Worm (Caenorhabditis elegans) whole organism, young adult: ENCODE data around the gene T28D6.3.

ENCODE experiments used
- B0336.3 ChIP-seq: fragments of 200-800 bp; sonication (Bioruptor generic); IDR thresholded peaks from 2 replicates; pipeline ENCODE4 v1.3.6; 2022; ENCODE audit warnings: missing genetic modification characterization, missing compliant biosample characterization
- T07F8.4 ChIP-seq: sonication (generic microtip); optimal IDR thresholded peaks from 2 replicates; lab custom pipeline; 2016; ENCODE audit warnings: mild to moderate bottlenecking, missing genetic modification characterization, moderate library complexity, missing compliant biosample characterization
- Y53F4B.3 ChIP-seq: fragments of 200-800 bp; sonication (Bioruptor generic); IDR thresholded peaks from 2 replicates; pipeline ENCODE4 v1.3.6; 2022; ENCODE audit warnings: missing genetic modification reagents, missing genetic modification characterization, missing compliant biosample characterization
- Y56A3A.18 ChIP-seq: fragments of 200-800 bp; sonication (Bioruptor generic); IDR thresholded peaks from 2 replicates; pipeline ENCODE4 v1.3.6; 2022; ENCODE audit warnings: missing genetic modification reagents, missing genetic modification characterization, missing compliant biosample characterization
- Y79H2A.3 ChIP-seq: fragments of 200-800 bp; sonication (Bioruptor generic); conservative IDR thresholded peaks from 2 replicates; pipeline ENCODE4 v1.3.6; 2022; ENCODE audit warnings: missing genetic modification reagents, missing genetic modification characterization, missing compliant biosample characterization
- ZK185.1 ChIP-seq: sonication (generic microtip); optimal IDR thresholded peaks from 2 replicates; lab custom pipeline; 2016; ENCODE audit warnings: mild to moderate bottlenecking, missing genetic modification characterization, missing compliant biosample characterization; ENCODE audit not compliant: poor library complexity, severe bottlenecking
- akir-1 ChIP-seq: fragments of 200-800 bp; sonication (Bioruptor generic); optimal IDR thresholded peaks from 2 replicates; lab custom pipeline; 2018; ENCODE audit warnings: mild to moderate bottlenecking, missing genetic modification characterization, moderate library complexity, missing compliant biosample characterization
- ama-1 ChIP-seq, 3 experiments: fragments of 150-350 bp in 1 of 3; sonication (generic microtip) in 2 of 3; optimal IDR thresholded peaks; 2 replicates each; lab custom pipeline; 2014 to 2018; ENCODE audit warnings: missing biosample characterization in 2 of 3, missing genetic modification characterization in 2 of 3, missing genetic modification reagents in 2 of 3
- aptf-2 ChIP-seq: fragments of 200-800 bp; sonication (Bioruptor generic); conservative IDR thresholded peaks from 2 replicates; pipeline ENCODE4 v1.3.6; 2022; ENCODE audit warnings: missing genetic modification reagents, missing genetic modification characterization, missing compliant biosample characterization
- atf-7 ChIP-seq: sonication (generic microtip); optimal IDR thresholded peaks from 2 replicates; lab custom pipeline; 2017; ENCODE audit warnings: mild to moderate bottlenecking, missing genetic modification characterization, missing compliant biosample characterization
- athp-1 ChIP-seq: sonication (generic microtip); optimal IDR thresholded peaks from 2 replicates; lab custom pipeline; 2017; ENCODE audit warnings: mild to moderate bottlenecking, missing genetic modification characterization, missing compliant biosample characterization
- ceh-100 ChIP-seq: fragments of 200-800 bp; sonication (Bioruptor generic); IDR thresholded peaks from 2 replicates; pipeline ENCODE4 v1.3.6; 2022; ENCODE audit warnings: missing genetic modification reagents, missing genetic modification characterization, missing compliant biosample characterization
- ceh-40 ChIP-seq: fragments of 200-800 bp; sonication (Bioruptor generic); IDR thresholded peaks from 2 replicates; pipeline ENCODE4 v1.3.6; 2022; ENCODE audit warnings: missing genetic modification characterization, missing compliant biosample characterization
- ceh-91 ChIP-seq: fragments of 200-800 bp; sonication (Bioruptor generic); IDR thresholded peaks from 2 replicates; pipeline ENCODE4 v1.3.6; 2022; ENCODE audit warnings: missing genetic modification reagents, missing genetic modification characterization, missing compliant biosample characterization
- dpff-1 ChIP-seq: sonication (generic microtip); optimal IDR thresholded peaks from 2 replicates; lab custom pipeline; 2017; ENCODE audit warnings: mild to moderate bottlenecking, missing genetic modification characterization, missing compliant biosample characterization
- dpl-1 ChIP-seq: fragments of 150-350 bp; optimal IDR thresholded peaks from 2 replicates; lab custom pipeline; 2014; ENCODE audit warnings: missing biosample characterization, missing genetic modification reagents, missing genetic modification characterization
- ekl-4 ChIP-seq: fragments of 200-800 bp; sonication (Bioruptor generic); IDR thresholded peaks from 2 replicates; pipeline ENCODE4 v1.3.6; 2022; ENCODE audit warnings: missing genetic modification reagents, missing genetic modification characterization, missing compliant biosample characterization
- ets-4 ChIP-seq: fragments of 200-800 bp; sonication (Bioruptor generic); optimal IDR thresholded peaks from 2 replicates; lab custom pipeline; 2018; ENCODE audit warnings: mild to moderate bottlenecking, missing genetic modification characterization, missing compliant biosample characterization
- hmg-1.2 ChIP-seq: fragments of 200-800 bp; sonication (Bioruptor generic); IDR thresholded peaks from 2 replicates; pipeline ENCODE4 v1.3.6; 2022; ENCODE audit warnings: missing genetic modification reagents, missing genetic modification characterization, missing compliant biosample characterization
- let-607 ChIP-seq, 2 experiments: fragments of 200-800 bp in 1 of 2; sonication (Bioruptor generic) in 1 of 2; sonication (generic microtip) in 1 of 2; optimal IDR thresholded peaks; 2 replicates each; lab custom pipeline; 2016 to 2018; ENCODE audit warnings: mild to moderate bottlenecking in 2 of 2, missing compliant biosample characterization in 2 of 2, missing genetic modification characterization in 2 of 2, moderate library complexity in 2 of 2, missing genotype in 1 of 2
- lsl-1 ChIP-seq: fragments of 200-800 bp; sonication (Bioruptor generic); optimal IDR thresholded peaks from 2 replicates; lab custom pipeline; 2018; ENCODE audit warnings: mild to moderate bottlenecking, missing genetic modification characterization, moderate library complexity, missing compliant biosample characterization
- lsy-27 ChIP-seq: sonication (generic microtip); optimal IDR thresholded peaks from 2 replicates; lab custom pipeline; 2017; ENCODE audit warnings: missing genetic modification characterization, mild to moderate bottlenecking, missing compliant biosample characterization, antibody characterized with exemption, missing genotype, borderline replicate concordance; ENCODE audit not compliant: insufficient read depth
- madf-10 ChIP-seq: sonication (generic microtip); optimal IDR thresholded peaks from 2 replicates; lab custom pipeline; 2016; ENCODE audit warnings: mild to moderate bottlenecking, missing genetic modification characterization, missing compliant biosample characterization
- madf-3 ChIP-seq: fragments of 200-800 bp; sonication (Bioruptor generic); IDR thresholded peaks from 2 replicates; pipeline ENCODE4 v1.3.6; 2022; ENCODE audit warnings: missing genetic modification reagents, missing genetic modification characterization, missing compliant biosample characterization
- mes-4 ChIP-seq: sonication (generic microtip); optimal IDR thresholded peaks from 2 replicates; lab custom pipeline; 2016; ENCODE audit warnings: missing genotype, missing genetic modification characterization, missing compliant biosample characterization
- mxl-1 ChIP-seq: sonication (generic microtip); optimal IDR thresholded peaks from 2 replicates; lab custom pipeline; 2016; ENCODE audit warnings: missing genetic modification characterization, missing compliant biosample characterization
- nhr-27 ChIP-seq: fragments of 200-800 bp; sonication (Bioruptor generic); optimal IDR thresholded peaks from 2 replicates; lab custom pipeline; 2018; ENCODE audit warnings: mild to moderate bottlenecking, missing genetic modification characterization, moderate library complexity, missing compliant biosample characterization
- pbrm-1 ChIP-seq: fragments of 200-800 bp; sonication (Bioruptor generic); IDR thresholded peaks from 2 replicates; pipeline ENCODE4 v1.3.6; 2022; ENCODE audit warnings: missing genetic modification reagents, missing genetic modification characterization, missing compliant biosample characterization
- pha-4 ChIP-seq: fragments of 150-350 bp; sonication (generic microtip); optimal IDR thresholded peaks from 2 replicates; lab custom pipeline; 2014; ENCODE audit warnings: missing biosample characterization, missing genetic modification reagents, missing genetic modification characterization
- repo-1 ChIP-seq: sonication (generic microtip); optimal IDR thresholded peaks from 2 replicates; lab custom pipeline; 2017; ENCODE audit warnings: mild to moderate bottlenecking, missing genetic modification characterization, missing compliant biosample characterization
- sdz-38 ChIP-seq: sonication (generic microtip); optimal IDR thresholded peaks from 2 replicates; lab custom pipeline; 2016; ENCODE audit warnings: missing genotype, missing genetic modification characterization, missing compliant biosample characterization
- sea-2 ChIP-seq: fragments of 200-800 bp; sonication (Bioruptor generic); IDR thresholded peaks from 2 replicates; pipeline ENCODE4 v1.3.6; 2022; ENCODE audit warnings: missing genetic modification characterization, missing compliant biosample characterization
- snpc-1.1 ChIP-seq: sonication (generic microtip); optimal IDR thresholded peaks from 2 replicates; lab custom pipeline; 2017; ENCODE audit warnings: missing genetic modification characterization, mild to moderate bottlenecking, missing compliant biosample characterization, antibody characterized with exemption, moderate library complexity, missing genotype, missing genetic modification reagents; ENCODE audit not compliant: insufficient read depth
- snpc-3.4 ChIP-seq: sonication (generic microtip); optimal IDR thresholded peaks from 2 replicates; lab custom pipeline; 2017; ENCODE audit warnings: missing genetic modification characterization, mild to moderate bottlenecking, missing compliant biosample characterization, antibody characterized with exemption, moderate library complexity, missing genotype, missing genetic modification reagents
- tbx-9 ChIP-seq: sonication (generic microtip); optimal IDR thresholded peaks from 2 replicates; lab custom pipeline; 2016; ENCODE audit warnings: borderline replicate concordance, missing genetic modification characterization, inconsistent platforms, missing compliant biosample characterization
- unc-130 ChIP-seq: sonication (generic microtip); optimal IDR thresholded peaks from 2 replicates; lab custom pipeline; 2016; ENCODE audit warnings: missing genetic modification reagents, missing genetic modification characterization, missing compliant biosample characterization
- ztf-18 ChIP-seq: sonication (generic microtip); optimal IDR thresholded peaks from 2 replicates; lab custom pipeline; 2016; ENCODE audit warnings: missing genotype, mild to moderate bottlenecking, missing genetic modification characterization, missing compliant biosample characterization

Gene T28D6.3

ce11 chrIII:11393162-11393561 is 26.6 kb downstream of the T28D6.3 start, which contains the start of gene nlp-21:
Gene nlp-21 (minus strand): TSS chrIII:11393262.
- TF ChIP-seq tbx-9 (tag; lab: Kevin White, UChicago) (no peak), mes-4 (tag; lab: Kevin White, UChicago) (no peak), ets-4 (GFP tag; lab: Kevin White, UChicago) (no peak), dpff-1 (no peak), snpc-1.1 (no peak), ztf-18 (tag; lab: Kevin White, UChicago) (no peak), madf-10 (tag; lab: Kevin White, UChicago) (no peak), T07F8.4 (tag; lab: Kevin White, UChicago) (no peak), pbrm-1 (no peak), sea-2 (GFP tag; lab: Robert Waterston, UW) (no peak)

ce11 chrIII:11397499-11397898 is 30.9 kb downstream of the T28D6.3 start, which contains the start of gene Y47D3B.3:
Gene Y47D3B.3 (plus strand): TSS chrIII:11397799.
- TF ChIP-seq atf-7 (tag; lab: Kevin White, UChicago) (no peak), Y56A3A.18 (GFP tag; lab: Robert Waterston, UW) (no peak), ZK185.1 (tag; lab: Kevin White, UChicago) (no peak), repo-1 (no peak)
- TF ChIP-seq, all 124 proteins: peak for 0

ce11 chrIII:11402717-11403116 is 36.1 kb downstream of the T28D6.3 start, which contains the start of gene Y47D3B.12:
Gene Y47D3B.12 (plus strand): TSS chrIII:11403017.
- TF ChIP-seq ceh-40 (no peak), ekl-4 (GFP tag; lab: Robert Waterston, UW) (no peak), pbrm-1 (no peak), Y79H2A.3 (GFP tag; lab: Robert Waterston, UW) (no peak), sdz-38 (tag; lab: Kevin White, UChicago) (no peak), pha-4 (tag; lab: Kevin White, UChicago) (no peak), lsl-1 (GFP tag; lab: Kevin White, UChicago) (no peak), lsy-27 (tag; lab: Kevin White, UChicago) (no peak), dpl-1 (GFP tag; lab: Kevin White, UChicago) (no peak)
- TF ChIP-seq, all 124 proteins: peak for 0

- TF ChIP-seq mxl-1 (tag; lab: Kevin White, UChicago) (no peak), ceh-91 (no peak), madf-3 (GFP tag; lab: Robert Waterston, UW) (no peak)
Measured at ce11 chrIII:11405049-11405448, 38.5 kb downstream of the T28D6.3 start, which contains the start of gene Y47D3B.4. Gene Y47D3B.4 (plus strand): TSS chrIII:11405349.

- TF ChIP-seq ceh-100 (GFP tag; lab: Robert Waterston, UW) (no peak), hmg-1.2 (GFP tag; lab: Robert Waterston, UW) (no peak), Y53F4B.3 (no peak), dpl-1 (GFP tag; lab: Kevin White, UChicago) (no peak), T07F8.4 (tag; lab: Kevin White, UChicago) (no peak), Y79H2A.3 (GFP tag; lab: Robert Waterston, UW) (no peak), unc-130 (GFP tag; lab: Kevin White, UChicago) (no peak), B0336.3 (GFP tag; lab: Robert Waterston, UW) (no peak), madf-10 (tag; lab: Kevin White, UChicago) (no peak), let-607 (tag; optimal IDR thresholded peaks at IDR 0.05; lab: Kevin White, UChicago) (no peak), athp-1 (tag; lab: Kevin White, UChicago) (no peak), ekl-4 (GFP tag; lab: Robert Waterston, UW) (no peak), aptf-2 (GFP tag; lab: Robert Waterston, UW) (no peak), ZK185.1 (tag; lab: Kevin White, UChicago) (no peak), nhr-27 (tag; lab: Kevin White, UChicago) (no peak), snpc-3.4 (tag; lab: Kevin White, UChicago) (no peak), ama-1 (optimal IDR thresholded peaks at IDR 0.05; lab: Kevin White, UChicago) (no peak), ama-1 (GFP tag; optimal IDR thresholded peaks at IDR 0.05; lab: Kevin White, UChicago) (no peak), akir-1 (GFP tag; lab: Kevin White, UChicago) (no peak)
Measured at ce11 chrIII:11410378-11410777, 43.8 kb downstream of the T28D6.3 start, which contains the start of gene twk-31. Gene twk-31 (plus strand): TSS chrIII:11410678.
